Worm (Caenorhabditis elegans) whole organism, mixed stage, embryonic: Measurements from ENCODE around the gene byn-1.

Experiments used
- bed-3 ChIP-seq: fragments of 200-800 bp; sonication (Bioruptor generic); optimal IDR thresholded peaks from 3 replicates; lab custom pipeline; 2018; ENCODE audit warnings: mild to moderate bottlenecking, missing genetic modification characterization, moderate library complexity, missing compliant biosample characterization
- blmp-1 ChIP-seq: fragments of 150-350 bp; optimal IDR thresholded peaks from 2 replicates; lab custom pipeline; 2014; ENCODE audit warnings: missing biosample characterization, missing genetic modification characterization
- ceh-39 ChIP-seq: fragments of 150-350 bp; optimal IDR thresholded peaks from 2 replicates; lab custom pipeline; 2014; ENCODE audit warnings: missing biosample characterization, missing genetic modification characterization
- ceh-43 ChIP-seq: fragments of 200-800 bp; sonication (Bioruptor generic); optimal IDR thresholded peaks from 2 replicates; lab custom pipeline; 2018; ENCODE audit warnings: mild to moderate bottlenecking, missing genetic modification characterization, moderate library complexity, missing compliant biosample characterization
- ces-1 ChIP-seq: fragments of 150-350 bp; optimal IDR thresholded peaks from 2 replicates; lab custom pipeline; 2014; ENCODE audit warnings: missing biosample characterization, missing genetic modification reagents, missing genetic modification characterization
- cnd-1 ChIP-seq: fragments of 200-800 bp; sonication (Bioruptor generic); optimal IDR thresholded peaks from 2 replicates; lab custom pipeline; 2018; ENCODE audit warnings: mild to moderate bottlenecking, missing genetic modification characterization, missing compliant biosample characterization
- drap-1 ChIP-seq: fragments of 200-800 bp; sonication (Bioruptor generic); optimal IDR thresholded peaks from 3 replicates; lab custom pipeline; 2018; ENCODE audit warnings: mild to moderate bottlenecking, missing genetic modification characterization, missing compliant biosample characterization
- elt-1 ChIP-seq: sonication (generic microtip); optimal IDR thresholded peaks from 2 replicates; lab custom pipeline; 2017; ENCODE audit warnings: missing genetic modification characterization, mild to moderate bottlenecking, missing compliant biosample characterization, antibody characterized with exemption, moderate library complexity, borderline replicate concordance; ENCODE audit not compliant: insufficient read depth
- elt-3 ChIP-seq: fragments of 150-350 bp; optimal IDR thresholded peaks from 2 replicates; lab custom pipeline; 2014; ENCODE audit warnings: missing biosample characterization, missing genetic modification characterization
- flh-1 ChIP-seq: fragments of 200-800 bp; sonication (Bioruptor generic); optimal IDR thresholded peaks from 2 replicates; lab custom pipeline; 2018; ENCODE audit warnings: mild to moderate bottlenecking, missing genetic modification characterization, moderate library complexity, missing compliant biosample characterization
- ham-2 ChIP-seq: fragments of 200-800 bp; sonication (Bioruptor generic); optimal IDR thresholded peaks from 2 replicates; lab custom pipeline; 2018; ENCODE audit warnings: mild to moderate bottlenecking, missing genetic modification characterization, missing compliant biosample characterization
- hlh-1 ChIP-seq: fragments of 150-350 bp; optimal IDR thresholded peaks from 2 replicates; lab custom pipeline; 2014; ENCODE audit warnings: missing biosample characterization, missing genetic modification reagents, missing genetic modification characterization
- lin-13 ChIP-seq: fragments of 150-350 bp; optimal IDR thresholded peaks from 2 replicates; lab custom pipeline; 2014; ENCODE audit warnings: missing biosample characterization, missing genetic modification characterization
- lin-32 ChIP-seq: fragments of 200-800 bp; sonication (Bioruptor generic); optimal IDR thresholded peaks from 2 replicates; lab custom pipeline; 2018; ENCODE audit warnings: mild to moderate bottlenecking, missing genetic modification characterization, missing compliant biosample characterization
- mab-5 ChIP-seq: fragments of 150-350 bp; optimal IDR thresholded peaks from 2 replicates; lab custom pipeline; 2014; ENCODE audit warnings: missing biosample characterization, missing genetic modification characterization
- mep-1 ChIP-seq: fragments of 150-350 bp; optimal IDR thresholded peaks from 2 replicates; lab custom pipeline; 2017; ENCODE audit warnings: missing biosample characterization, missing genetic modification reagents, missing genetic modification characterization, inconsistent platforms
- mls-2 ChIP-seq: sonication (generic microtip); optimal IDR thresholded peaks from 2 replicates; lab custom pipeline; 2016; ENCODE audit warnings: mild to moderate bottlenecking, missing genetic modification characterization, moderate library complexity, missing compliant biosample characterization
- nhr-12 ChIP-seq: fragments of 150-350 bp; optimal IDR thresholded peaks from 2 replicates; lab custom pipeline; 2014; ENCODE audit warnings: missing biosample characterization, missing genetic modification characterization
- nhr-2 ChIP-seq: fragments of 150-350 bp; optimal IDR thresholded peaks from 2 replicates; lab custom pipeline; 2014; ENCODE audit warnings: missing biosample characterization, missing genetic modification characterization
- nhr-237 ChIP-seq: fragments of 150-350 bp; optimal IDR thresholded peaks from 2 replicates; lab custom pipeline; 2014; ENCODE audit warnings: missing biosample characterization, missing genetic modification characterization
- nhr-76 ChIP-seq: sonication (generic microtip); optimal IDR thresholded peaks from 2 replicates; lab custom pipeline; 2017; ENCODE audit warnings: missing biosample characterization, missing genetic modification characterization
- pha-4 ChIP-seq: fragments of 150-350 bp; optimal IDR thresholded peaks from 2 replicates; lab custom pipeline; 2018; ENCODE audit warnings: missing biosample characterization, missing genetic modification reagents, missing genetic modification characterization
- sem-2 ChIP-seq: fragments of 200-800 bp; sonication (Bioruptor generic); optimal IDR thresholded peaks from 2 replicates; lab custom pipeline; 2018; ENCODE audit warnings: mild to moderate bottlenecking, missing genetic modification characterization, missing compliant biosample characterization
- snpc-4 ChIP-seq: fragments of 150-350 bp; optimal IDR thresholded peaks from 2 replicates; lab custom pipeline; 2014; ENCODE audit warnings: missing biosample characterization, missing genetic modification characterization
- sptf-1 ChIP-seq: sonication (generic microtip); optimal IDR thresholded peaks from 2 replicates; lab custom pipeline; 2017; ENCODE audit warnings: mild to moderate bottlenecking, missing genetic modification characterization, moderate library complexity, missing compliant biosample characterization
- unc-120 ChIP-seq: sonication (generic microtip); optimal IDR thresholded peaks from 2 replicates; lab custom pipeline; 2017; ENCODE audit warnings: missing genetic modification characterization, missing compliant biosample characterization; ENCODE audit not compliant: poor library complexity, severe bottlenecking
- unc-39 ChIP-seq: fragments of 150-350 bp; optimal IDR thresholded peaks from 2 replicates; lab custom pipeline; 2014; ENCODE audit warnings: missing biosample characterization, missing genetic modification characterization
- unc-62 ChIP-seq: fragments of 150-350 bp; optimal IDR thresholded peaks from 2 replicates; lab custom pipeline; 2014; ENCODE audit warnings: missing biosample characterization, missing genetic modification reagents, missing genetic modification characterization
- zip-8 ChIP-seq: fragments of 150-350 bp; optimal IDR thresholded peaks from 2 replicates; lab custom pipeline; 2014; ENCODE audit warnings: missing biosample characterization, missing genetic modification characterization
- ztf-11 ChIP-seq: fragments of 150-350 bp; optimal IDR thresholded peaks from 2 replicates; lab custom pipeline; 2014; ENCODE audit warnings: missing biosample characterization, missing genetic modification characterization

byn-1 gene

DNA sequence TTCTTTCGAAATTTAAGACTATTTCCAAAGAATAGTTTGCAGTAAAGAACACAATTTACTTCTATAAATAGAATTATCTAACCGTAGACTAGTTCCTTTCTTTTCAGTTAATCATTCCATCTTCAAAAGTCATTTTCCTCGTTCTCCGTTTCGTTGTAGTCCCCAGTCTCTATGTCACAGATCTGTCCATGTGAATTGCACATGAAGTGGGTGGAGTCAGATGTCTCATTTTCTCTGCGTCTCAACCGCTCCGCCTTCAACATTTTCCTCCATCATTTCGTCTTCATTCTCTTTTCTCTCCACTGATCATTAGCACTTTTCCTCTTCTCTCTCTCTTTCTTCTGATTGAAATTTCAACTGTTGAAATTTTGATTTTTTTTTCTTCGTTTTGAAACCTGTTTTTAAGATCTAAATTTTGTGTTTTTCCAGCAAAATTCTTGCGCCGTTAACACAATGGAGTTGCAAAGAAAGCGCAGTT lies 34.2 kb upstream of the byn-1 start, which contains the start of gene T07E3.4:
Gene T07E3.4 (plus strand): TSS at position 428 of the 478 bp plus-strand sequence.
- TF ChIP-seq ceh-43 (GFP tag; lab: Kevin White, UChicago) (no peak), hlh-1 (peak; percentile 18), ceh-39 (tag; lab: Kevin White, UChicago) (no peak), unc-39 (tag; lab: Kevin White, UChicago) (no peak), ces-1 (GFP tag; lab: Kevin White, UChicago) (peak; percentile 61), unc-120 (tag; lab: Kevin White, UChicago) (no peak), nhr-237 (tag; lab: Kevin White, UChicago) (no peak), lin-32 (GFP tag; lab: Kevin White, UChicago) (no peak), sem-2 (GFP tag; lab: Kevin White, UChicago) (no peak), unc-62 (GFP tag; lab: Kevin White, UChicago) (peak; percentile 73), snpc-4 (tag; lab: Kevin White, UChicago) (no peak), cnd-1 (no peak), ham-2 (GFP tag; lab: Kevin White, UChicago) (no peak), zip-8 (tag; lab: Kevin White, UChicago) (no peak), lin-13 (tag; lab: Kevin White, UChicago) (no peak), ztf-11 (tag; lab: Kevin White, UChicago) (no peak)

DNA sequence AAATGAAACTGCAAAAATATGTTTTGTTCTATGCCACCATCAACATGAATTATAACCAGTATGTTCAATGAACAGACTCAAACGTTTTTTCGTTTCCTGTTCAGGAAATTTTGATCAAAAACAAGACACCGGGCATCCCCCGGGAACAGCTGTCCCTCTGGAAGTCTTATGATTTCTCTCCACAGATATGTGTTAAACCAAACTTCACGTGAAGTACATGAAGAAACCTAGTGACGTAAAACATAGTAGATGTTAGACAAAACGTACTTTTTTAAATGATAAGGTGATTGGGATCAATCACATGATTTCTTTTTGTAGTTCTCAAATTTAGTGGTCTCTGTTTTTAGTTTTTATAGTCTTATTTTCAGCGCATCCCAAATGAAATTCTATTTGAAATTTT lies 33.3 kb upstream of the byn-1 start:
- TF ChIP-seq hlh-1 (peak; percentile 28), unc-120 (tag; lab: Kevin White, UChicago) (peak; percentile 60), flh-1 (GFP tag; lab: Kevin White, UChicago) (no peak), lin-32 (GFP tag; lab: Kevin White, UChicago) (no peak), ces-1 (GFP tag; lab: Kevin White, UChicago) (no peak), nhr-12 (tag; lab: Kevin White, UChicago) (no peak), mep-1 (no peak), nhr-2 (tag; lab: Kevin White, UChicago) (no peak), cnd-1 (no peak)

DNA sequence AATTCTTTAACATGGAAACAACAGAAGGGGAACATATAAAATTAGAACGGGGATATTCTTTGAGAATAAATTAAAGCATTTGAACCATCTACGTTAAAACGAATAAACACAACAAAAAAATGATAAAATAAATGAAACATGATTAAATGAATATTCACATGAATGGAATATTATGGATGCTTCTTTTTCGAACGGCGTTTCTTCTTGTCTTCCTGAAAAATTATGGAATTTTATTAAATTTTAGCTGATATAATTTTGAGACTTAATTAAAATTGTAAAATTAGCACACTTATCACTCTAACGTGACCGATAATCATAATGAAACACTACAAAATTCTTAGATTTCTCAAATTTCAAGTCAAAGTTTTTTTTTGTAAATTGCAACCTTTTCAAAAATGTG lies 31.2 kb upstream of the byn-1 start:
- TF ChIP-seq ceh-39 (tag; lab: Kevin White, UChicago) (no peak), unc-62 (GFP tag; lab: Kevin White, UChicago) (no peak), flh-1 (GFP tag; lab: Kevin White, UChicago) (no peak), zip-8 (tag; lab: Kevin White, UChicago) (no peak), unc-39 (tag; lab: Kevin White, UChicago) (no peak), elt-3 (tag; lab: Kevin White, UChicago) (no peak), hlh-1 (no peak), ham-2 (GFP tag; lab: Kevin White, UChicago) (no peak), sem-2 (GFP tag; lab: Kevin White, UChicago) (no peak), nhr-2 (tag; lab: Kevin White, UChicago) (no peak), unc-120 (tag; lab: Kevin White, UChicago) (no peak), mab-5 (no peak), lin-32 (GFP tag; lab: Kevin White, UChicago) (no peak), mls-2 (no peak), ztf-11 (tag; lab: Kevin White, UChicago) (no peak), blmp-1 (tag; lab: Kevin White, UChicago) (no peak), snpc-4 (tag; lab: Kevin White, UChicago) (no peak), lin-13 (tag; lab: Kevin White, UChicago) (no peak), bed-3 (no peak), drap-1 (GFP tag; lab: Kevin White, UChicago) (no peak)

DNA sequence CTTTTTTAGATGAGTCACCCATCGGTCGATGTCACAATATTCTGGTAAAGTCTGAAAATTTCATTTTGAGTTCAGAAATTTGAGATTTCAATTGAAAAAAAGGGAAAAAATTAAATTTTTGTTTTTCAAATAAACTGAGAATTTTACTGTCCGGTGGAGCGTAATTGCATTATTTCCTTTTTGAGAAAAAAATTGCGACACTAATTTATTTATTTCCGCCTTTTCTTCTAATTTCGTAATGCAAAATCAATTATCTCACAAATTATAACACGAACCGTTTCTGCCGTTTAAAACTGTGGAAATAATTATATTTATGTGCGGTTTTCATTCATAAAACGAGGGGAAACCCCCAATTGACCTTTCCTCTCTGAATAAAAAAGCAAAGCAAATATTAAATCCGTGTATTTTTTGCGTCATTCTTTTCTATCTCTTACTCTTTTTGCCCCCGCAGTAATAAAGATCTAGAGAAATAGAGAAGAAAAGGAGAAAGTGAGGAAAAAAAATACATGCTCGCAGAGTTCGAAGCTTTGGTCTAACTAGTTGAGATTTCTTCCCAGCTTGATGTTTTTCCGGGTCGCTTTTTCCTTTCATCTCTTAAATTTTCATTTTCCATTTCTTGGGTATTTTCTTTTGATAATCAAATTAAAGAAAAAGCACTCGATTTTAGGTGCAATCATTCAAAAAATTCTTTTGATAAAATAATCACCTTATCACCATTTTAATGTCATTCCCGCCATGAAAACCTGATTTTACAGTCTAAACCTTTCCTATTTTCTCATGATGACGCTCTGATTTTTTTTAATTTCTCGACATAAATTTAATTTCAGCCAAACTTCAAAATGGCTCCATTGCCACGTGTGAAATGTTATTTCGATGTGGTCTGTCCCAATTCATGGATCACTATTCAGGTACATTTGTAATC lies 28.5 kb upstream of the byn-1 start, which contains the start of the genes brc-2 and T07E3.3:
Gene brc-2 (minus strand): TSS at position 51 of the 922 bp plus-strand sequence.
Gene T07E3.3 (plus strand): TSS at position 822 of the 922 bp plus-strand sequence.
- no peak for TF ChIP-seq lin-13 (tag; lab: Kevin White, UChicago)
- TF ChIP-seq lin-32 (GFP tag; lab: Kevin White, UChicago): no peak
- no peak for TF ChIP-seq elt-1 (tag; lab: Kevin White, UChicago)
- TF ChIP-seq ces-1 (GFP tag; lab: Kevin White, UChicago): peak; percentile 86
- TF ChIP-seq sptf-1 (tag; lab: Kevin White, UChicago): no peak
- TF ChIP-seq drap-1 (GFP tag; lab: Kevin White, UChicago): no peak
- no peak for TF ChIP-seq sem-2 (GFP tag; lab: Kevin White, UChicago)
- TF ChIP-seq mls-2: no peak
- TF ChIP-seq nhr-76 (tag; lab: Kevin White, UChicago): no peak
- TF ChIP-seq ceh-43 (GFP tag; lab: Kevin White, UChicago): peak; percentile 41
- TF ChIP-seq pha-4 (tag; lab: Kevin White, UChicago): no peak
